Worm (Caenorhabditis elegans) whole organism, young adult: ENCODE data around the gene rpoa-1.

ENCODE experiments used
- B0035.1 ChIP-seq: sonication (generic microtip); optimal IDR thresholded peaks from 2 replicates; lab custom pipeline; 2016; ENCODE audit warnings: missing genetic modification characterization, mild to moderate bottlenecking, missing compliant biosample characterization, missing genotype, missing genetic modification reagents
- C17E4.6 ChIP-seq: fragments of 200-800 bp; sonication (Bioruptor generic); IDR thresholded peaks from 2 replicates; pipeline ENCODE4 v1.3.6; 2022; ENCODE audit warnings: missing genetic modification reagents, missing genetic modification characterization, missing compliant biosample characterization
- D2030.7 ChIP-seq: fragments of 200-800 bp; sonication (Bioruptor generic); IDR thresholded peaks from 2 replicates; pipeline ENCODE4 v1.3.6; 2022; ENCODE audit warnings: missing genetic modification reagents, missing genetic modification characterization, missing compliant biosample characterization
- F22D6.2 ChIP-seq: sonication (generic microtip); optimal IDR thresholded peaks from 2 replicates; lab custom pipeline; 2016; ENCODE audit warnings: mild to moderate bottlenecking, missing genetic modification characterization, missing compliant biosample characterization
- F49E8.2 ChIP-seq: sonication (generic microtip); optimal IDR thresholded peaks from 3 replicates; lab custom pipeline; 2017; ENCODE audit warnings: missing genetic modification characterization, mild to moderate bottlenecking, missing compliant biosample characterization, antibody characterized with exemption, moderate library complexity; ENCODE audit not compliant: insufficient read depth
- Y53F4B.3 ChIP-seq: fragments of 200-800 bp; sonication (Bioruptor generic); IDR thresholded peaks from 2 replicates; pipeline ENCODE4 v1.3.6; 2022; ENCODE audit warnings: missing genetic modification reagents, missing genetic modification characterization, missing compliant biosample characterization
- Y79H2A.3 ChIP-seq: fragments of 200-800 bp; sonication (Bioruptor generic); conservative IDR thresholded peaks from 2 replicates; pipeline ENCODE4 v1.3.6; 2022; ENCODE audit warnings: missing genetic modification reagents, missing genetic modification characterization, missing compliant biosample characterization
- atf-7 ChIP-seq: sonication (generic microtip); optimal IDR thresholded peaks from 2 replicates; lab custom pipeline; 2017; ENCODE audit warnings: mild to moderate bottlenecking, missing genetic modification characterization, missing compliant biosample characterization
- athp-1 ChIP-seq: sonication (generic microtip); optimal IDR thresholded peaks from 2 replicates; lab custom pipeline; 2017; ENCODE audit warnings: mild to moderate bottlenecking, missing genetic modification characterization, missing compliant biosample characterization
- attf-3 ChIP-seq: fragments of 200-800 bp; sonication (Bioruptor generic); conservative IDR thresholded peaks from 2 replicates; pipeline ENCODE4 v1.3.6; 2022; ENCODE audit warnings: missing genetic modification reagents, missing genetic modification characterization, missing compliant biosample characterization
- attf-6 ChIP-seq: fragments of 200-800 bp; sonication (Bioruptor generic); IDR thresholded peaks from 2 replicates; pipeline ENCODE4 v1.3.6; 2022; ENCODE audit warnings: missing genetic modification reagents, missing genetic modification characterization, missing compliant biosample characterization
- cebp-2 ChIP-seq: fragments of 200-800 bp; sonication (Bioruptor generic); IDR thresholded peaks from 2 replicates; pipeline ENCODE4 v1.3.6; 2022; ENCODE audit warnings: missing genetic modification characterization, missing compliant biosample characterization
- ceh-27 ChIP-seq: fragments of 200-800 bp; sonication (Bioruptor generic); optimal IDR thresholded peaks from 2 replicates; lab custom pipeline; 2018; ENCODE audit warnings: mild to moderate bottlenecking, missing genetic modification characterization, moderate library complexity, missing compliant biosample characterization
- dpff-1 ChIP-seq: sonication (generic microtip); optimal IDR thresholded peaks from 2 replicates; lab custom pipeline; 2017; ENCODE audit warnings: mild to moderate bottlenecking, missing genetic modification characterization, missing compliant biosample characterization
- egl-44 ChIP-seq: fragments of 200-800 bp; sonication (Bioruptor generic); IDR thresholded peaks from 2 replicates; pipeline ENCODE4 v1.3.6; 2022; ENCODE audit warnings: missing genetic modification reagents, missing genetic modification characterization, missing compliant biosample characterization
- gei-17 ChIP-seq: fragments of 200-800 bp; sonication (Bioruptor generic); optimal IDR thresholded peaks from 2 replicates; lab custom pipeline; 2018; ENCODE audit warnings: mild to moderate bottlenecking, missing genetic modification characterization, missing compliant biosample characterization
- hmg-1.2 ChIP-seq: fragments of 200-800 bp; sonication (Bioruptor generic); IDR thresholded peaks from 2 replicates; pipeline ENCODE4 v1.3.6; 2022; ENCODE audit warnings: missing genetic modification reagents, missing genetic modification characterization, missing compliant biosample characterization
- hmg-20 ChIP-seq: fragments of 200-800 bp; sonication (Bioruptor generic); IDR thresholded peaks from 2 replicates; pipeline ENCODE4 v1.3.6; 2022; ENCODE audit warnings: missing genetic modification reagents, missing genetic modification characterization, missing compliant biosample characterization
- lag-1 ChIP-seq: fragments of 200-800 bp; sonication (Bioruptor generic); IDR thresholded peaks from 2 replicates; pipeline ENCODE4 v1.3.6; 2022; ENCODE audit warnings: missing genetic modification reagents, missing genetic modification characterization, missing compliant biosample characterization
- let-607 ChIP-seq, 2 experiments: fragments of 200-800 bp in 1 of 2; sonication (Bioruptor generic) in 1 of 2; sonication (generic microtip) in 1 of 2; optimal IDR thresholded peaks; 2 replicates each; lab custom pipeline; 2016 to 2018; ENCODE audit warnings: mild to moderate bottlenecking in 2 of 2, missing compliant biosample characterization in 2 of 2, missing genetic modification characterization in 2 of 2, moderate library complexity in 2 of 2, missing genotype in 1 of 2
- lin-40 ChIP-seq: sonication (generic microtip); optimal IDR thresholded peaks from 2 replicates; lab custom pipeline; 2016; ENCODE audit warnings: missing genetic modification characterization, mild to moderate bottlenecking, missing compliant biosample characterization, missing genotype, missing genetic modification reagents
- lin-54 ChIP-seq: fragments of 200-800 bp; sonication (Bioruptor generic); optimal IDR thresholded peaks from 2 replicates; lab custom pipeline; 2018; ENCODE audit warnings: mild to moderate bottlenecking, missing genetic modification characterization, missing compliant biosample characterization
- lsl-1 ChIP-seq: fragments of 200-800 bp; sonication (Bioruptor generic); optimal IDR thresholded peaks from 2 replicates; lab custom pipeline; 2018; ENCODE audit warnings: mild to moderate bottlenecking, missing genetic modification characterization, moderate library complexity, missing compliant biosample characterization
- lsy-27 ChIP-seq: sonication (generic microtip); optimal IDR thresholded peaks from 2 replicates; lab custom pipeline; 2017; ENCODE audit warnings: missing genetic modification characterization, mild to moderate bottlenecking, missing compliant biosample characterization, antibody characterized with exemption, missing genotype, borderline replicate concordance; ENCODE audit not compliant: insufficient read depth
- madf-6 ChIP-seq: fragments of 200-800 bp; sonication (Bioruptor generic); IDR thresholded peaks from 2 replicates; pipeline ENCODE4 v1.3.6; 2022; ENCODE audit warnings: missing genetic modification reagents, missing genetic modification characterization, missing compliant biosample characterization
- madf-8 ChIP-seq: fragments of 200-800 bp; sonication (Bioruptor generic); conservative IDR thresholded peaks from 2 replicates; pipeline ENCODE4 v1.3.6; 2022; ENCODE audit warnings: missing genetic modification reagents, missing genetic modification characterization, missing compliant biosample characterization
- mcd-1 ChIP-seq: fragments of 200-800 bp; sonication (Bioruptor generic); IDR thresholded peaks from 2 replicates; pipeline ENCODE4 v1.3.6; 2022; ENCODE audit warnings: missing genetic modification reagents, missing genetic modification characterization, missing compliant biosample characterization
- nfya-1 ChIP-seq: sonication (generic microtip); optimal IDR thresholded peaks from 2 replicates; lab custom pipeline; 2017; ENCODE audit warnings: antibody characterized with exemption, missing compliant biosample characterization, missing genetic modification characterization, borderline replicate concordance; ENCODE audit not compliant: insufficient read depth
- nfyb-1 ChIP-seq: fragments of 200-800 bp; sonication (Bioruptor generic); IDR thresholded peaks from 2 replicates; pipeline ENCODE4 v1.3.6; 2022; ENCODE audit warnings: missing genetic modification reagents, missing genetic modification characterization, missing compliant biosample characterization
- nhr-80 ChIP-seq: sonication (generic microtip); optimal IDR thresholded peaks from 2 replicates; lab custom pipeline; 2016; ENCODE audit warnings: missing genetic modification characterization, missing compliant biosample characterization
- nhr-90 ChIP-seq: sonication (generic microtip); optimal IDR thresholded peaks from 2 replicates; lab custom pipeline; 2016; ENCODE audit warnings: missing genotype, mild to moderate bottlenecking, missing genetic modification characterization, missing compliant biosample characterization
- snpc-1.3 ChIP-seq: sonication (generic microtip); optimal IDR thresholded peaks from 2 replicates; lab custom pipeline; 2017; ENCODE audit warnings: missing genetic modification characterization, mild to moderate bottlenecking, missing compliant biosample characterization, antibody characterized with exemption, moderate library complexity, missing genotype, missing genetic modification reagents; ENCODE audit not compliant: insufficient read depth
- snpc-3.4 ChIP-seq: sonication (generic microtip); optimal IDR thresholded peaks from 2 replicates; lab custom pipeline; 2017; ENCODE audit warnings: missing genetic modification characterization, mild to moderate bottlenecking, missing compliant biosample characterization, antibody characterized with exemption, moderate library complexity, missing genotype, missing genetic modification reagents
- snpc-4 ChIP-seq, 5 experiments: fragments of 150-350 bp in 1 of 5; sonication (generic microtip) in 4 of 5; optimal IDR thresholded peaks; 2 replicates each; lab custom pipeline; 2014 to 2018; ENCODE audit warnings: missing genetic modification characterization in 5 of 5, missing biosample characterization in 3 of 5, antibody characterized with exemption in 2 of 5, mild to moderate bottlenecking in 2 of 5, missing compliant biosample characterization in 2 of 5, missing genotype in 2 of 5, moderate library complexity in 2 of 5, missing genetic modification reagents in 1 of 5
- xnd-1 ChIP-seq: sonication (generic microtip); optimal IDR thresholded peaks from 2 replicates; lab custom pipeline; 2016; ENCODE audit warnings: missing genotype, missing genetic modification reagents, missing genetic modification characterization, missing compliant biosample characterization
- ztf-25 ChIP-seq: fragments of 200-800 bp; sonication (Bioruptor generic); IDR thresholded peaks from 2 replicates; pipeline ENCODE4 v1.3.6; 2022; ENCODE audit warnings: missing genetic modification reagents, missing genetic modification characterization, missing compliant biosample characterization

rpoa-1 gene

ce11 chrII:13694712-13695111 is at the start of gene rpoa-1:
Gene rpoa-1, minus strand, starts transcription at chrII:13694795.
- TF ChIP-seq snpc-4 (GFP tag; optimal IDR thresholded peaks at IDR 0.05; lab: Kevin White, UChicago) (no peak), snpc-4 (tag; optimal IDR thresholded peaks at IDR 0.05; lab: Kevin White, UChicago) (peak in 1 of 4 experiments; percentile 8), lsl-1 (GFP tag; lab: Kevin White, UChicago) (peak; percentile 36), snpc-3.4 (tag; lab: Kevin White, UChicago) (no peak), madf-6 (GFP tag; lab: Robert Waterston, UW) (peak; percentile 57; the same call in 1 of the 2 replicates), madf-8 (GFP tag; lab: Robert Waterston, UW) (peak; percentile 18; the same call in 1 of the 2 replicates)

DNA sequence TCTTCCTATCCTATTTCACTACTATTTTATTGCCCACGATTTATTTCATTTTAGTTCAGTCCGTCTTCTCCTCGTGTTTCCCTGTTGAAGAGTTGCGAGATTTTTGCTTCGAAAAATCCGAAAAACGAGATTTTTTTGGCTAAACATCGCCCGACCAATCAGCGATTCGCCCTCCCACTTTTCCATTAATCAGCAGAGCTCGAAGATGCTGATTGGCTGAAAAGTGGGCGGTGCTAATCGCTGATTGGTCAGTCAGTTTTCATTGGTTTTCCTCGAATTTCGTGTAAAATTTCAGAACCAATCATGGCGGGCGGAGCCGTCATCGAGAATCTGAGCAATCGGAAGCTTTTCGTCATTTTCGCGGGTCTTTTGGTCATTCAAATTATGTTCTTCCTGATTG is 46.9 kb upstream of the rpoa-1 start, which contains the start of gene mig-14:
Gene mig-14, plus strand, starts transcription at position 290 of the 400 bp plus-strand sequence.
- no peak for TF ChIP-seq ceh-27 (GFP tag; lab: Kevin White, UChicago)
- TF ChIP-seq nfyb-1 (GFP tag; lab: Robert Waterston, UW): 0 out of 2 replicates have a peak, but pooled peaks have one; percentile 37

ce11 chrII:13739423-13739822 is 44.8 kb upstream of the rpoa-1 start:
- no peak for TF ChIP-seq Y79H2A.3 (GFP tag; lab: Robert Waterston, UW)
- TF ChIP-seq hmg-20 (GFP tag; lab: Robert Waterston, UW): no peak

DNA sequence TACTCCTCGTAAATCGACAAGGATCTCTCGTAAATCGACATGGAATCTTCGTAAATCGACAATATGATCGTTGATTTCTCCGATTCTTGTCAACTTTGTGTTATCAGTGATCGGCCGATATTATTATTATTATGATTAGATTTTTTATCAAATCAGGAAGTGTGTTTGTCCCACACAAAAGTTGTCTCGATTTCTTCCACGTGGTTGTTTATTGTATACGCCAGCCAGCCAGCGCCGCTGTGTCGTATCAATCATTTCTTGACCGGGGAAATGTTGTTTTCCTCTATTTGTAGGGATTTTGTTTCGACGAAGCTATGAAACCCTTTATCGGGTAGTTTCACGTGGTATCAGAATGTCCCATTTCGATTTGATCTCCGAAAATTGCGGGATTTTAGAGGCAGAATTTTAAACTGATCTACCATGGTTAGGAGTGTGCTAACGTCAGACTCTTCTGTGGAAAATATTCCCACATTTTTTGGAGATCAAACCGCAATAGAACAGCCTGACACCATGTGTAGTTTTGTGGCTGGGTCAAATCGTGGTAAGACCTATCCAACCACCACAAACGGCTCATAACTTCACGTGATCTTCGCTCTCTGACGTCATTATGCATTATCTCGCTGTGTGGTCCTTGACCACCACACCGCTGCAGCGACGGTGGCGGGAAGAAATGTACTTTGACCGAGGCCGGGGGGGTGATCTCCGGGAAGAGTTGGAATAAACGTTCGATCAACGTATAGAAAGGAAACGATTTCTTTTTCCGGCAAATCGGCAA is 43.3 kb upstream of the rpoa-1 start:
- peak in 1 of 2 experiments; percentile 70 for TF ChIP-seq let-607 (tag; optimal IDR thresholded peaks at IDR 0.05; lab: Kevin White, UChicago)
- TF ChIP-seq lag-1 (GFP tag; lab: Robert Waterston, UW): no peak
- no peak for TF ChIP-seq nfya-1 (tag; lab: Kevin White, UChicago)
- no peak for TF ChIP-seq lsy-27
- peak; percentile 49 for TF ChIP-seq nhr-80 (tag; lab: Kevin White, UChicago)
- no peak for TF ChIP-seq lin-40 (tag; lab: Kevin White, UChicago)
- no peak for TF ChIP-seq F49E8.2 (tag; lab: Kevin White, UChicago)
- no peak for TF ChIP-seq D2030.7 (GFP tag; lab: Robert Waterston, UW)
- TF ChIP-seq snpc-1.3 (tag; lab: Kevin White, UChicago): no peak
- no peak for TF ChIP-seq egl-44
- peak; percentile 14 for TF ChIP-seq xnd-1 (tag; lab: Kevin White, UChicago)

DNA sequence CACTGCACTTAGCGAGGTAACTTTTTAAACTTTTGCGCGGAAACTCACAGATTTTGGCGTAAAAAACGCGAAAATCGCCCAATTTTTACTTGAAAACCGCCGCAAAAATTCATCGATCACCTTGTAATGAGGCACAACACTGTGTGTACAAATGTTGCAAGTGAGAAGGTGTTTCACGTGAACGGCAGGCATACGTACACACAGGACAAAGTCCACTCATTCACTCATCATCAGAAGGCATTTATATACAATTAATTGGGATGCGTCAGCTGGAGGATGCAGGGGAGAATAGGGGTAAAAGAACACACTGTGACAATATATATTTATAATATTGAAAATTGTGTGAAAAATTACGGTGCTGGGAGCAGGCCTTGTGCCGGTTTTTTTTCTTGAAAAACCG is 42.3 kb upstream of the rpoa-1 start:
- TF ChIP-seq athp-1 (tag; lab: Kevin White, UChicago) (no peak), F22D6.2 (tag; lab: Kevin White, UChicago) (no peak), mcd-1 (GFP tag; lab: Robert Waterston, UW) (no peak), dpff-1 (tag; lab: Kevin White, UChicago) (no peak), C17E4.6 (GFP tag; lab: Robert Waterston, UW) (no peak), B0035.1 (tag; lab: Kevin White, UChicago) (no peak), cebp-2 (GFP tag; lab: Robert Waterston, UW) (no peak), ceh-27 (GFP tag; lab: Kevin White, UChicago) (no peak), attf-6 (no peak), nhr-90 (tag; lab: Kevin White, UChicago) (no peak), attf-3 (no peak), Y53F4B.3 (GFP tag; lab: Robert Waterston, UW) (no peak), atf-7 (tag; lab: Kevin White, UChicago) (no peak), Y79H2A.3 (GFP tag; lab: Robert Waterston, UW) (no peak), gei-17 (no peak), hmg-1.2 (GFP tag; lab: Robert Waterston, UW) (no peak), lin-54 (no peak), ztf-25 (GFP tag; lab: Robert Waterston, UW) (no peak)
